Fruit fly (Drosophila melanogaster) whole organism, embryonic: Measurements from ENCODE around the gene RhoGAP93B.

Experiments
- Antp ChIP-seq: fragments of 200-800 bp; sonication (Bioruptor generic); optimal IDR thresholded peaks from 3 replicates; lab custom pipeline; 2016; ENCODE audit warnings: missing biosample characterization, missing genetic modification characterization
- BtbVII ChIP-seq: fragments of 200-800 bp; sonication (Bioruptor generic); optimal IDR thresholded peaks from 3 replicates; lab custom pipeline; 2017; ENCODE audit warnings: missing biosample characterization, mild to moderate bottlenecking, missing genetic modification characterization
- CG10321 ChIP-seq: fragments of 200-800 bp; sonication (Bioruptor generic); IDR thresholded peaks from 2 replicates; pipeline ENCODE4 v1.3.6; 2022; ENCODE audit warnings: missing biosample characterization, missing genetic modification characterization
- CG10654 ChIP-seq: fragments of 200-800 bp; sonication (Bioruptor generic); optimal IDR thresholded peaks from 2 replicates; lab custom pipeline; 2016; ENCODE audit warnings: missing biosample characterization, missing genetic modification characterization
- CG11456 ChIP-seq: fragments of 200-800 bp; sonication (Bioruptor generic); IDR thresholded peaks from 3 replicates; pipeline ENCODE4 v1.3.6; 2022; ENCODE audit warnings: missing biosample characterization, missing genetic modification characterization
- CG12155 ChIP-seq: fragments of 200-800 bp; sonication (Bioruptor generic); optimal IDR thresholded peaks from 3 replicates; lab custom pipeline; 2016; ENCODE audit warnings: missing biosample characterization, missing genetic modification characterization
- CG12236 ChIP-seq: fragments of 200-800 bp; sonication (Bioruptor generic); optimal IDR thresholded peaks from 2 replicates; lab custom pipeline; 2016; ENCODE audit warnings: missing biosample characterization, missing genetic modification characterization
- CG13624 ChIP-seq: fragments of 200-800 bp; sonication (Bioruptor generic); optimal IDR thresholded peaks from 2 replicates; lab custom pipeline; 2016; ENCODE audit warnings: missing biosample characterization, missing genetic modification characterization
- CG15601 ChIP-seq: fragments of 200-800 bp; sonication (Bioruptor generic); optimal IDR thresholded peaks from 3 replicates; lab custom pipeline; 2019; ENCODE audit warnings: missing biosample characterization, mild to moderate bottlenecking, missing genetic modification characterization, moderate library complexity
- CG1647 ChIP-seq: fragments of 200-800 bp; sonication (Bioruptor generic); optimal IDR thresholded peaks from 3 replicates; lab custom pipeline; 2016; ENCODE audit warnings: missing biosample characterization, missing genetic modification characterization
- CG1792 ChIP-seq: fragments of 200-800 bp; sonication (Bioruptor generic); optimal IDR thresholded peaks from 2 replicates; lab custom pipeline; 2016; ENCODE audit warnings: missing biosample characterization, missing genetic modification characterization
- CG18599 ChIP-seq: fragments of 200-800 bp; sonication (Bioruptor generic); optimal IDR thresholded peaks from 3 replicates; lab custom pipeline; 2017; ENCODE audit warnings: missing biosample characterization, missing genetic modification characterization, mild to moderate bottlenecking, moderate library complexity, missing genetic modification reagents
- CG18619 ChIP-seq: fragments of 200-800 bp; sonication (Bioruptor generic); optimal IDR thresholded peaks from 3 replicates; lab custom pipeline; 2017; ENCODE audit warnings: missing biosample characterization, mild to moderate bottlenecking, missing genetic modification characterization
- CG3281 ChIP-seq: fragments of 200-800 bp; sonication (Bioruptor generic); optimal IDR thresholded peaks from 3 replicates; lab custom pipeline; 2017; ENCODE audit warnings: missing biosample characterization, mild to moderate bottlenecking, missing genetic modification characterization
- CG4282 ChIP-seq: fragments of 200-800 bp; sonication (Bioruptor generic); optimal IDR thresholded peaks from 2 replicates; lab custom pipeline; 2016; ENCODE audit warnings: missing biosample characterization, missing genetic modification characterization
- CG4360 ChIP-seq: fragments of 200-800 bp; sonication (Bioruptor generic); IDR thresholded peaks from 2 replicates; pipeline ENCODE4 v1.3.6; 2022; ENCODE audit warnings: missing biosample characterization, missing genetic modification characterization
- CG4820 ChIP-seq: fragments of 200-800 bp; sonication (Bioruptor generic); optimal IDR thresholded peaks from 3 replicates; lab custom pipeline; 2016; ENCODE audit warnings: missing biosample characterization, missing genetic modification characterization
- CG7357 ChIP-seq: fragments of 200-800 bp; sonication (Bioruptor generic); IDR thresholded peaks from 3 replicates; pipeline ENCODE4 v1.3.6; 2022; ENCODE audit warnings: missing biosample characterization, missing genetic modification characterization
- CG7556 ChIP-seq: fragments of 200-800 bp; sonication (Bioruptor generic); optimal IDR thresholded peaks from 2 replicates; lab custom pipeline; 2017; ENCODE audit warnings: missing biosample characterization, mild to moderate bottlenecking, missing genetic modification characterization
- CG7987 ChIP-seq: fragments of 200-800 bp; sonication (Bioruptor generic); optimal IDR thresholded peaks from 2 replicates; lab custom pipeline; 2018; ENCODE audit warnings: missing biosample characterization, mild to moderate bottlenecking, missing genetic modification characterization, moderate library complexity
- CG9215 ChIP-seq: fragments of 200-800 bp; sonication (Bioruptor generic); IDR thresholded peaks from 2 replicates; pipeline ENCODE4 v1.3.6; 2022; ENCODE audit warnings: missing biosample characterization, missing genetic modification characterization
- Fer1 ChIP-seq: fragments of 200-800 bp; sonication (Bioruptor generic); optimal IDR thresholded peaks from 2 replicates; lab custom pipeline; 2017; ENCODE audit warnings: missing biosample characterization, mild to moderate bottlenecking, missing genetic modification characterization
- GATAe ChIP-seq: fragments of 200-800 bp; sonication (Bioruptor generic); conservative IDR thresholded peaks from 2 replicates; pipeline ENCODE4 v1.3.6; 2022; ENCODE audit warnings: missing biosample characterization, missing genetic modification characterization
- HHEX ChIP-seq: fragments of 200-800 bp; sonication (Bioruptor generic); optimal IDR thresholded peaks from 3 replicates; lab custom pipeline; 2017; ENCODE audit warnings: missing biosample characterization, mild to moderate bottlenecking, missing genetic modification characterization, missing genetic modification reagents
- Hand ChIP-seq: fragments of 200-800 bp; sonication (Bioruptor generic); optimal IDR thresholded peaks from 2 replicates; lab custom pipeline; 2017; ENCODE audit warnings: mild to moderate bottlenecking, missing biosample characterization, missing genetic modification reagents, missing genetic modification characterization
- Max ChIP-seq: fragments of 200-800 bp; sonication (Bioruptor generic); optimal IDR thresholded peaks from 2 replicates; lab custom pipeline; 2016; ENCODE audit warnings: missing biosample characterization, mild to moderate bottlenecking, missing genetic modification characterization
- Med ChIP-seq: fragments of 200-800 bp; sonication (Bioruptor generic); peaks from one replicate; lab custom pipeline; 2016; ENCODE audit warnings: missing biosample characterization, missing genetic modification characterization, mild to moderate bottlenecking, inconsistent platforms, moderate library complexity
- Nf-YC ChIP-seq: fragments of 200-800 bp; optimal IDR thresholded peaks from 3 replicates; lab custom pipeline; 2019; ENCODE audit warnings: missing biosample characterization, mild to moderate bottlenecking, missing genetic modification characterization, moderate library complexity
- Pdp1 ChIP-seq, 2 experiments: fragments of 200-800 bp; sonication (Bioruptor generic); optimal IDR thresholded peaks; 3 replicates each; lab custom pipeline; 2016; ENCODE audit warnings: missing biosample characterization in 2 of 2, missing genetic modification characterization in 2 of 2, mild to moderate bottlenecking in 1 of 2, moderate library complexity in 1 of 2
- ato ChIP-seq: fragments of 200-800 bp; sonication (Bioruptor generic); IDR thresholded peaks from 2 replicates; pipeline ENCODE4 v1.3.6; 2022; ENCODE audit warnings: missing biosample characterization, missing genetic modification characterization; ENCODE audit not compliant: partially characterized antibody
- bbx ChIP-seq: fragments of 200-800 bp; sonication (Bioruptor generic); IDR thresholded peaks from 2 replicates; pipeline ENCODE4 v1.3.6; 2022; ENCODE audit warnings: missing biosample characterization, missing genetic modification characterization; ENCODE audit not compliant: partially characterized antibody
- chinmo ChIP-seq: fragments of 200-800 bp; sonication (Bioruptor generic); IDR thresholded peaks from 4 replicates; pipeline ENCODE4 v1.3.6; 2022; ENCODE audit warnings: missing biosample characterization, missing genetic modification characterization; ENCODE audit not compliant: partially characterized antibody
- crc ChIP-seq: fragments of 200-800 bp; sonication (Bioruptor generic); optimal IDR thresholded peaks from 2 replicates; lab custom pipeline; 2016; ENCODE audit warnings: missing biosample characterization, missing genetic modification characterization
- crol ChIP-seq: fragments of 200-800 bp; sonication (Bioruptor generic); IDR thresholded peaks from 2 replicates; pipeline ENCODE4 v1.3.6; 2022; ENCODE audit warnings: missing biosample characterization, missing genetic modification characterization
- disco-r ChIP-seq: fragments of 200-800 bp; sonication (Bioruptor generic); optimal IDR thresholded peaks from 2 replicates; lab custom pipeline; 2016; ENCODE audit warnings: missing biosample characterization, missing genetic modification characterization
- en ChIP-seq: fragments of 200-800 bp; sonication (Bioruptor generic); optimal IDR thresholded peaks from 2 replicates; lab custom pipeline; 2016; ENCODE audit warnings: missing biosample characterization, missing genetic modification characterization
- exex ChIP-seq: fragments of 200-800 bp; sonication (Bioruptor generic); optimal IDR thresholded peaks from 4 replicates; lab custom pipeline; 2018; ENCODE audit warnings: missing biosample characterization, mild to moderate bottlenecking, missing genetic modification characterization, moderate library complexity
- gce ChIP-seq: fragments of 200-800 bp; sonication (Bioruptor generic); IDR thresholded peaks from 3 replicates; pipeline ENCODE4 v1.3.6; 2022; ENCODE audit warnings: missing biosample characterization, missing genetic modification characterization
- hkb ChIP-seq, 2 experiments: fragments of 200-800 bp in 1 of 2; fragments of >200 bp in 1 of 2; sonication (Bioruptor generic) in 1 of 2; IDR thresholded peaks in 1 of 2; optimal IDR thresholded peaks in 1 of 2; 2 replicates each; pipeline versions ENCODE4 v1.3.6 to Lab custom; 2017 to 2022; ENCODE audit warnings: missing biosample characterization in 1 of 2, missing genetic modification characterization in 1 of 2
- kni ChIP-seq: fragments of 200-800 bp; sonication (Bioruptor generic); optimal IDR thresholded peaks from 3 replicates; lab custom pipeline; 2017; ENCODE audit warnings: mild to moderate bottlenecking, missing biosample characterization, missing genetic modification reagents, missing genetic modification characterization
- mam ChIP-seq: fragments of 200-800 bp; sonication (Bioruptor generic); optimal IDR thresholded peaks from 3 replicates; lab custom pipeline; 2016; ENCODE audit warnings: missing biosample characterization, missing genetic modification characterization
- mirr ChIP-seq: fragments of 200-800 bp; sonication (Bioruptor generic); optimal IDR thresholded peaks from 3 replicates; lab custom pipeline; 2018; ENCODE audit warnings: missing biosample characterization, mild to moderate bottlenecking, missing genetic modification characterization
- mld ChIP-seq: fragments of 200-800 bp; sonication (Bioruptor generic); IDR thresholded peaks from 3 replicates; pipeline ENCODE4 v1.3.6; 2022; ENCODE audit warnings: missing biosample characterization, missing genetic modification characterization; ENCODE audit not compliant: partially characterized antibody
- pan ChIP-seq, 4 experiments: fragments of >200 bp in 3 of 4; fragments of 200-800 bp in 1 of 4; sonication (Bioruptor generic) in 1 of 4; optimal IDR thresholded peaks in 3 of 4; IDR thresholded peaks in 1 of 4; 2 replicates each; pipeline versions ENCODE4 v1.3.6 to Lab custom; 2017 to 2022; ENCODE audit warnings: missing biosample characterization in 2 of 4, missing genetic modification characterization in 2 of 4, mixed read lengths in 1 of 4
- pum ChIP-seq: fragments of 200-800 bp; sonication (Bioruptor generic); optimal IDR thresholded peaks from 2 replicates; lab custom pipeline; 2016; ENCODE audit warnings: missing biosample characterization, missing genetic modification characterization
- run ChIP-seq: fragments of 200-800 bp; sonication (Bioruptor generic); optimal IDR thresholded peaks from 3 replicates; lab custom pipeline; 2018; ENCODE audit warnings: missing biosample characterization, mild to moderate bottlenecking, missing genetic modification characterization
- twi ChIP-seq: fragments of 200-800 bp; optimal IDR thresholded peaks from 2 replicates; lab custom pipeline; 2019; ENCODE audit warnings: missing biosample characterization, mild to moderate bottlenecking, missing genetic modification characterization, moderate library complexity
- vnd ChIP-seq: fragments of 200-800 bp; sonication (Bioruptor generic); IDR thresholded peaks from 3 replicates; pipeline ENCODE4 v1.3.6; 2022; ENCODE audit warnings: missing biosample characterization, missing genetic modification characterization; ENCODE audit not compliant: partially characterized antibody
- zf30C ChIP-seq: fragments of 200-800 bp; sonication (Bioruptor generic); optimal IDR thresholded peaks from 3 replicates; lab custom pipeline; 2018; ENCODE audit warnings: missing biosample characterization, mild to moderate bottlenecking, missing genetic modification characterization

RhoGAP93B gene

dm6 chr3R:21080876-21081586 is 16.6 kb downstream of the RhoGAP93B start, which contains the start of gene HHEX (continued):
- TF ChIP-seq mam (no peak), Nf-YC (tag; lab: Kevin White, UChicago) (peak; percentile 90), gce (GFP tag; lab: Robert Waterston, UW) (no peak), CG10321 (GFP tag; lab: Robert Waterston, UW) (peak; percentile 62), CG1647 (GFP tag; lab: Kevin White, UChicago) (no peak), CG10654 (GFP tag; lab: Kevin White, UChicago) (no peak), CG12236 (no peak), CG12155 (GFP tag; lab: Kevin White, UChicago) (no peak), mirr (GFP tag; lab: Kevin White, UChicago) (peak; percentile 87), disco-r (GFP tag; lab: Kevin White, UChicago) (no peak), pum (GFP tag; lab: Kevin White, UChicago) (no peak), zf30C (GFP tag; lab: Kevin White, UChicago) (no peak), Fer1 (peak; percentile 7), bbx (GFP tag; lab: Robert Waterston, UW) (no peak), CG4282 (GFP tag; lab: Kevin White, UChicago) (no peak), CG3281 (no peak), GATAe (peak; percentile 91), chinmo (0 out of 4 replicates have a peak, but pooled peaks have one; percentile 43), twi (tag; lab: Kevin White, UChicago) (no peak), hkb (optimal IDR thresholded peaks at IDR 0.05; lab: Kevin White, UChicago) (no peak), hkb (GFP tag; IDR thresholded peaks at IDR 0.05; lab: Robert Waterston, UW) (no peak), Max (GFP tag; lab: Kevin White, UChicago) (no peak), CG18599 (GFP tag; lab: Kevin White, UChicago) (peak; percentile 50), CG4820 (GFP tag; lab: Kevin White, UChicago) (no peak), CG1792 (GFP tag; lab: Kevin White, UChicago) (no peak), CG7357 (GFP tag; lab: Robert Waterston, UW) (no peak), kni (GFP tag; lab: Kevin White, UChicago) (no peak), ato (GFP tag; lab: Robert Waterston, UW) (no peak), CG9215 (GFP tag; lab: Robert Waterston, UW) (no peak), Pdp1 (GFP tag; optimal IDR thresholded peaks at IDR 0.05; lab: Kevin White, UChicago) (peak in 1 of 2 experiments; percentile 59), en (no peak), pan (optimal IDR thresholded peaks at IDR 0.05; lab: Kevin White, UChicago) (no peak), pan (GFP tag; optimal IDR thresholded peaks at IDR 0.05 in 1 of 2, IDR thresholded peaks at IDR 0.05 in 1 of 2) (peak in 1 of 2 experiments; percentile 82), CG11456 (no peak), crc (GFP tag; lab: Kevin White, UChicago) (no peak), CG4360 (GFP tag; lab: Robert Waterston, UW) (peak; percentile 34; the same call in 1 of the 2 replicates), CG13624 (GFP tag; lab: Kevin White, UChicago) (no peak), exex (peak; percentile 99), run (tag; lab: Kevin White, UChicago) (no peak), BtbVII (no peak)

DNA sequence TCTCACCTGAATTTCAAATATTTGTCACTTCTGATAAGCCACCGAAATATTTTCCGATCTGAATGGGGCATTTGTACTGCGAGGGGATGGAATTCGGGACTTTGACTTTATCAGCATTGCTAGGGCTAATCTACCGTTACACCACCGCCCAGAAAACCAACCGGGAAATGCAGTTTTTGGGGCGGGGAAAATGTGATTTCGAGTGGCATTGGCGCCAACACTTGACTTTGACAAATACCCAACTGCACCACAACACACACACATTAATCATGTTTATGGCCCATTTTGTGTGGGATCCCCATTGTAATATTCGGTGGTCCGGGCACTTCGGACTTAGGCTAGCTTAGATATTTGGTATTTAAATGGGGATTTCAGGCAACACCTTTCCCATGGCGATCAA is 18.7 kb downstream of the RhoGAP93B start:
- TF ChIP-seq HHEX: no peak
- no peak for TF ChIP-seq CG13624 (GFP tag; lab: Kevin White, UChicago)
- TF ChIP-seq Med: peak; percentile 43
- 0 out of 2 replicates have a peak, but pooled peaks have one; percentile 21 for TF ChIP-seq crol (GFP tag; lab: Robert Waterston, UW)
- TF ChIP-seq Antp (GFP tag; lab: Kevin White, UChicago): no peak
- TF ChIP-seq CG15601 (tag; lab: Kevin White, UChicago): no peak
- no peak for TF ChIP-seq CG7556 (GFP tag; lab: Kevin White, UChicago)
- TF ChIP-seq mld: no peak
- no peak for TF ChIP-seq Hand (GFP tag; lab: Kevin White, UChicago)
- TF ChIP-seq CG7987 (GFP tag; lab: Kevin White, UChicago): no peak
- peak; percentile 56 for TF ChIP-seq vnd (GFP tag; lab: Robert Waterston, UW)
- TF ChIP-seq CG18619 (GFP tag; lab: Kevin White, UChicago): no peak
- no peak for TF ChIP-seq chinmo
- peak in 1 of 2 experiments; percentile 47 for TF ChIP-seq Pdp1 (GFP tag; optimal IDR thresholded peaks at IDR 0.05; lab: Kevin White, UChicago)
